Worm (Caenorhabditis elegans) whole organism, early embryonic: ENCODE results near the gene noca-2.

Experiments used
- ama-1 ChIP-seq: fragments of 150-350 bp; optimal IDR thresholded peaks from 2 replicates; lab custom pipeline; 2014
- ceh-13 ChIP-seq: fragments of 200-800 bp; sonication (Bioruptor generic); optimal IDR thresholded peaks from 2 replicates; lab custom pipeline; 2018; ENCODE audit warnings: mild to moderate bottlenecking, missing genetic modification characterization, missing compliant biosample characterization
- ets-7 ChIP-seq: sonication (generic microtip); optimal IDR thresholded peaks from 2 replicates; lab custom pipeline; 2016; ENCODE audit warnings: missing genotype, missing genetic modification characterization, missing compliant biosample characterization
- flt-1 ChIP-seq: fragments of 200-800 bp; sonication (Bioruptor generic); IDR thresholded peaks from 2 replicates; pipeline ENCODE4 v1.3.6; 2022; ENCODE audit warnings: missing genetic modification characterization, missing compliant biosample characterization
- hmg-4 ChIP-seq: fragments of 200-800 bp; sonication (Bioruptor generic); optimal IDR thresholded peaks from 2 replicates; lab custom pipeline; 2018; ENCODE audit warnings: mild to moderate bottlenecking, missing genetic modification characterization, missing compliant biosample characterization
- pes-1 ChIP-seq: fragments of 200-800 bp; sonication (Bioruptor generic); IDR thresholded peaks from 2 replicates; pipeline ENCODE4 v1.3.6; 2022; ENCODE audit warnings: missing genetic modification reagents, missing genetic modification characterization, missing compliant biosample characterization
- scrt-1 ChIP-seq: fragments of 200-800 bp; sonication (Bioruptor generic); IDR thresholded peaks from 2 replicates; pipeline ENCODE4 v1.3.6; 2022; ENCODE audit warnings: missing genetic modification characterization, missing compliant biosample characterization

ce11 chrX:11641562-11641961 lies 25.4 kb upstream of the noca-2 start:
- TF ChIP-seq hmg-4 (GFP tag; lab: Kevin White, UChicago) (no peak), ama-1 (lab: Kevin White, UChicago) (no peak), ceh-13 (GFP tag; lab: Kevin White, UChicago) (no peak), scrt-1 (GFP tag; lab: Robert Waterston, UW) (no peak), ets-7 (tag; lab: Kevin White, UChicago) (no peak), flt-1 (GFP tag; lab: Robert Waterston, UW) (no peak), pes-1 (no peak)
